Fruit fly (Drosophila melanogaster) whole organism, embryonic: ENCODE data around the gene CG34462.

Experiments used
- Ada2b ChIP-seq: fragments of 200-800 bp; sonication (Bioruptor generic); IDR thresholded peaks from 2 replicates; pipeline ENCODE4 v1.3.6; 2022; ENCODE audit warnings: missing biosample characterization, missing genetic modification characterization
- Asciz ChIP-seq: fragments of 200-800 bp; sonication (Bioruptor generic); optimal IDR thresholded peaks from 2 replicates; lab custom pipeline; 2017; ENCODE audit warnings: missing biosample characterization, mild to moderate bottlenecking, missing genetic modification characterization, missing genetic modification reagents
- Bteb2 ChIP-seq: fragments of 200-800 bp; sonication (Bioruptor generic); optimal IDR thresholded peaks from 2 replicates; lab custom pipeline; 2016; ENCODE audit warnings: missing biosample characterization, missing genetic modification characterization
- CG12299 ChIP-seq: fragments of 200-800 bp; sonication (Bioruptor generic); optimal IDR thresholded peaks from 2 replicates; lab custom pipeline; 2018; ENCODE audit warnings: missing biosample characterization, mild to moderate bottlenecking, missing genetic modification characterization
- CG14860 ChIP-seq: fragments of 200-800 bp; sonication (Bioruptor generic); IDR thresholded peaks from 3 replicates; pipeline ENCODE4 v1.3.6; 2022; ENCODE audit warnings: missing biosample characterization, missing genetic modification characterization; ENCODE audit not compliant: partially characterized antibody
- CG1529 ChIP-seq: fragments of 200-800 bp; sonication (Bioruptor generic); optimal IDR thresholded peaks from 3 replicates; lab custom pipeline; 2018; ENCODE audit warnings: missing biosample characterization, missing genetic modification characterization
- CG15479 ChIP-seq: fragments of 200-800 bp; sonication (Bioruptor generic); optimal IDR thresholded peaks from 3 replicates; lab custom pipeline; 2019; ENCODE audit warnings: missing biosample characterization, mild to moderate bottlenecking, missing genetic modification characterization, moderate library complexity
- CG16815 ChIP-seq: fragments of 200-800 bp; sonication (Bioruptor generic); optimal IDR thresholded peaks from 3 replicates; lab custom pipeline; 2017; ENCODE audit warnings: missing biosample characterization, mild to moderate bottlenecking, missing genetic modification characterization
- CG17328 ChIP-seq: fragments of 200-800 bp; sonication (Bioruptor generic); IDR thresholded peaks from 2 replicates; pipeline ENCODE4 v1.3.6; 2022; ENCODE audit warnings: missing biosample characterization, missing genetic modification characterization
- CG18764 ChIP-seq: fragments of 200-800 bp; sonication (Bioruptor generic); optimal IDR thresholded peaks from 3 replicates; lab custom pipeline; 2016; ENCODE audit warnings: missing biosample characterization, missing genetic modification characterization
- CG32772 ChIP-seq: fragments of 200-800 bp; sonication (Bioruptor generic); IDR thresholded peaks from 2 replicates; pipeline ENCODE4 v1.3.6; 2022; ENCODE audit warnings: missing biosample characterization, missing genetic modification characterization
- CG3281 ChIP-seq: fragments of 200-800 bp; sonication (Bioruptor generic); optimal IDR thresholded peaks from 3 replicates; lab custom pipeline; 2017; ENCODE audit warnings: missing biosample characterization, mild to moderate bottlenecking, missing genetic modification characterization
- CG42726 ChIP-seq: fragments of 200-800 bp; sonication (Bioruptor generic); IDR thresholded peaks from 2 replicates; pipeline ENCODE4 v1.3.6; 2022; ENCODE audit warnings: missing biosample characterization, missing genetic modification characterization; ENCODE audit not compliant: partially characterized antibody
- CG4328 ChIP-seq: fragments of 200-800 bp; sonication (Bioruptor generic); optimal IDR thresholded peaks from 3 replicates; lab custom pipeline; 2017; ENCODE audit warnings: missing biosample characterization, missing genetic modification reagents, missing genetic modification characterization
- CG4820 ChIP-seq: fragments of 200-800 bp; sonication (Bioruptor generic); optimal IDR thresholded peaks from 3 replicates; lab custom pipeline; 2016; ENCODE audit warnings: missing biosample characterization, missing genetic modification characterization
- CG7271 ChIP-seq: fragments of 200-800 bp; sonication (Bioruptor generic); optimal IDR thresholded peaks from 2 replicates; lab custom pipeline; 2018; ENCODE audit warnings: missing biosample characterization, mild to moderate bottlenecking, missing genetic modification characterization, moderate library complexity
- CG8089 ChIP-seq: fragments of 200-800 bp; sonication (Bioruptor generic); optimal IDR thresholded peaks from 3 replicates; lab custom pipeline; 2016; ENCODE audit warnings: missing biosample characterization, missing genetic modification characterization
- CG8944 ChIP-seq: fragments of 200-800 bp; sonication (Bioruptor generic); optimal IDR thresholded peaks from 3 replicates; lab custom pipeline; 2016; ENCODE audit warnings: missing biosample characterization, missing genetic modification characterization
- Dad ChIP-seq: fragments of 200-800 bp; sonication (Bioruptor generic); optimal IDR thresholded peaks from 3 replicates; lab custom pipeline; 2016; ENCODE audit warnings: missing biosample characterization, missing genetic modification characterization
- E2f1 ChIP-seq: fragments of 200-800 bp; sonication (Bioruptor generic); IDR thresholded peaks from 2 replicates; pipeline ENCODE4 v1.3.6; 2022; ENCODE audit warnings: missing biosample characterization, missing genetic modification characterization
- E2f2 ChIP-seq: fragments of 200-800 bp; sonication (Bioruptor generic); IDR thresholded peaks from 2 replicates; pipeline ENCODE4 v1.3.6; 2022; ENCODE audit warnings: missing biosample characterization, missing genetic modification characterization
- HHEX ChIP-seq: fragments of 200-800 bp; sonication (Bioruptor generic); optimal IDR thresholded peaks from 3 replicates; lab custom pipeline; 2017; ENCODE audit warnings: missing biosample characterization, mild to moderate bottlenecking, missing genetic modification characterization, missing genetic modification reagents
- Lpt ChIP-seq: fragments of >200 bp; optimal IDR thresholded peaks from 2 replicates; lab custom pipeline; 2018; ENCODE audit warnings: missing biosample characterization, missing genetic modification characterization
- Med ChIP-seq: fragments of 200-800 bp; sonication (Bioruptor generic); peaks from one replicate; lab custom pipeline; 2016; ENCODE audit warnings: missing biosample characterization, missing genetic modification characterization, mild to moderate bottlenecking, inconsistent platforms, moderate library complexity
- Mrtf ChIP-seq: fragments of 200-800 bp; sonication (Bioruptor generic); IDR thresholded peaks from 3 replicates; pipeline ENCODE4 v1.3.6; 2022; ENCODE audit warnings: missing biosample characterization, missing genetic modification characterization
- NC2α ChIP-seq: fragments of 200-800 bp; sonication (Bioruptor generic); optimal IDR thresholded peaks from 2 replicates; lab custom pipeline; 2016; ENCODE audit warnings: missing biosample characterization, missing genetic modification characterization
- PHDP ChIP-seq: fragments of 200-800 bp; sonication (Bioruptor generic); optimal IDR thresholded peaks from 3 replicates; lab custom pipeline; 2018; ENCODE audit warnings: missing biosample characterization, mild to moderate bottlenecking, missing genetic modification characterization, moderate library complexity
- Six4 ChIP-seq: fragments of 200-800 bp; sonication (Bioruptor generic); optimal IDR thresholded peaks from 2 replicates; lab custom pipeline; 2016; ENCODE audit warnings: missing biosample characterization, missing genetic modification characterization
- Spps ChIP-seq: fragments of 200-800 bp; sonication (Bioruptor generic); optimal IDR thresholded peaks from 2 replicates; lab custom pipeline; 2018; ENCODE audit warnings: missing biosample characterization, mild to moderate bottlenecking, missing genetic modification characterization
- Ssrp ChIP-seq: fragments of 200-800 bp; sonication (Bioruptor generic); optimal IDR thresholded peaks from 2 replicates; lab custom pipeline; 2018; ENCODE audit warnings: missing biosample characterization, mild to moderate bottlenecking, missing genetic modification characterization, moderate library complexity
- Trl ChIP-seq, 3 experiments: fragments of >200 bp in 2 of 3; fragments of 200-800 bp in 1 of 3; sonication (Bioruptor generic) in 1 of 3; optimal IDR thresholded peaks; 2 replicates in 1 of 3; 3 replicates in 2 of 3; lab custom pipeline; 2016 to 2017; ENCODE audit warnings: missing biosample characterization in 1 of 3, missing genetic modification characterization in 1 of 3
- ab ChIP-seq: fragments of 200-800 bp; sonication (Bioruptor generic); optimal IDR thresholded peaks from 2 replicates; lab custom pipeline; 2016; ENCODE audit warnings: missing biosample characterization, missing genetic modification characterization
- amos ChIP-seq: fragments of 200-800 bp; sonication (Bioruptor generic); IDR thresholded peaks from 2 replicates; pipeline ENCODE4 v1.3.6; 2022; ENCODE audit warnings: missing biosample characterization, missing genetic modification characterization; ENCODE audit not compliant: partially characterized antibody
- ase ChIP-seq: fragments of 200-800 bp; sonication (Bioruptor generic); IDR thresholded peaks from 3 replicates; pipeline ENCODE4 v1.3.6; 2022; ENCODE audit warnings: missing biosample characterization, missing genetic modification characterization
- cwo ChIP-seq: fragments of 200-800 bp; sonication (Bioruptor generic); optimal IDR thresholded peaks from 3 replicates; lab custom pipeline; 2017; ENCODE audit warnings: missing biosample characterization, missing genetic modification characterization, mild to moderate bottlenecking, moderate library complexity, missing genetic modification reagents
- fd64A ChIP-seq: fragments of 200-800 bp; sonication (Bioruptor generic); optimal IDR thresholded peaks from 3 replicates; lab custom pipeline; 2018; ENCODE audit warnings: missing biosample characterization, mild to moderate bottlenecking, missing genetic modification characterization
- fru ChIP-seq: fragments of >200 bp; optimal IDR thresholded peaks from 2 replicates; lab custom pipeline; 2017
- gce ChIP-seq: fragments of 200-800 bp; sonication (Bioruptor generic); IDR thresholded peaks from 3 replicates; pipeline ENCODE4 v1.3.6; 2022; ENCODE audit warnings: missing biosample characterization, missing genetic modification characterization
- lola ChIP-seq, 3 experiments: fragments of >200 bp in 2 of 3; fragments of 200-800 bp in 1 of 3; sonication (Bioruptor generic) in 1 of 3; optimal IDR thresholded peaks; 2 replicates each; lab custom pipeline; 2017 to 2019; ENCODE audit warnings: missing biosample characterization in 3 of 3, missing genetic modification characterization in 3 of 3, mild to moderate bottlenecking in 1 of 3, moderate library complexity in 1 of 3
- nerfin-2 ChIP-seq: fragments of 200-800 bp; sonication (Bioruptor generic); IDR thresholded peaks from 2 replicates; pipeline ENCODE4 v1.3.6; 2022; ENCODE audit warnings: missing biosample characterization, missing genetic modification characterization; ENCODE audit not compliant: partially characterized antibody
- nmo ChIP-seq: fragments of 200-800 bp; sonication (Bioruptor generic); optimal IDR thresholded peaks from 2 replicates; lab custom pipeline; 2018; ENCODE audit warnings: missing biosample characterization, mild to moderate bottlenecking, missing genetic modification characterization, moderate library complexity
- pan ChIP-seq, 4 experiments: fragments of >200 bp in 3 of 4; fragments of 200-800 bp in 1 of 4; sonication (Bioruptor generic) in 1 of 4; optimal IDR thresholded peaks in 3 of 4; IDR thresholded peaks in 1 of 4; 2 replicates each; pipeline versions ENCODE4 v1.3.6 to Lab custom; 2017 to 2022; ENCODE audit warnings: missing biosample characterization in 2 of 4, missing genetic modification characterization in 2 of 4, mixed read lengths in 1 of 4
- phol ChIP-seq: fragments of 200-800 bp; sonication (Bioruptor generic); optimal IDR thresholded peaks from 3 replicates; lab custom pipeline; 2018; ENCODE audit warnings: missing biosample characterization, mild to moderate bottlenecking, missing genetic modification characterization, moderate library complexity
- psq ChIP-seq: fragments of 200-800 bp; sonication (Bioruptor generic); optimal IDR thresholded peaks from 2 replicates; lab custom pipeline; 2017; ENCODE audit warnings: missing biosample characterization, missing genetic modification characterization
- ro ChIP-seq: fragments of 200-800 bp; sonication (Bioruptor generic); IDR thresholded peaks from 2 replicates; pipeline ENCODE4 v1.3.6; 2022; ENCODE audit warnings: missing biosample characterization, missing genetic modification characterization
- trh ChIP-seq: fragments of 200-800 bp; sonication (Bioruptor generic); optimal IDR thresholded peaks from 2 replicates; lab custom pipeline; 2016; ENCODE audit warnings: missing biosample characterization, missing genetic modification characterization
- unc-4 ChIP-seq: fragments of 200-800 bp; sonication (Bioruptor generic); IDR thresholded peaks from 2 replicates; pipeline ENCODE4 v1.3.6; 2022; ENCODE audit warnings: missing biosample characterization, missing genetic modification characterization; ENCODE audit not compliant: partially characterized antibody
- vvl ChIP-seq: fragments of 200-800 bp; sonication (Bioruptor generic); IDR thresholded peaks from 2 replicates; pipeline ENCODE4 v1.3.6; 2022; ENCODE audit warnings: missing biosample characterization, missing genetic modification characterization
- wek ChIP-seq: fragments of 200-800 bp; sonication (Bioruptor generic); optimal IDR thresholded peaks from 3 replicates; lab custom pipeline; 2018; ENCODE audit warnings: missing biosample characterization, mild to moderate bottlenecking, missing genetic modification characterization, moderate library complexity
- zfh2 ChIP-seq: fragments of 200-800 bp; sonication (Bioruptor generic); optimal IDR thresholded peaks from 2 replicates; lab custom pipeline; 2016; ENCODE audit warnings: missing biosample characterization, missing genetic modification characterization

Gene CG34462

DNA sequence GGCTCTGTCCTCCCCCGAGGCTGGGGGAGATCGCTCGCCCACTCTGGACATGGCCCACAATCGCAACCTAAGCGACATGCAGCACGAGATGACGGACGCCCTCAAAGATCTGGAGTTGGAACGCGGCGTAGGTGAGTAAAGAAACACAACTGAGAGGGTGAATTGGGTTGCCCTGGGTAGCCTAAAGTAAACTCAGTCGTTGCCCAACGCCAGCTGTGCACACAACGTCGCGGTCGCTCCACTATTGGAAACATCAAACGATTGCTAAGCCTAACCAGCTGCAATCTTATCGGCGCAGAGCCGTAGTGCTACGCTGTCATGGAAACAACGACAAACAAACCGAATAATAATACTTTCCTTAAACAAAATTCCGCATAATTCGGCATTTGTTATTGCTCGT, 19.0 kb downstream of the CG34462 start (continued):
- TF ChIP-seq Dad (GFP tag; lab: Kevin White, UChicago) (no peak), phol (tag; lab: Kevin White, UChicago) (no peak), PHDP (tag; lab: Kevin White, UChicago) (no peak), cwo (GFP tag; lab: Kevin White, UChicago) (peak; percentile 11), ab (GFP tag; lab: Kevin White, UChicago) (no peak), CG3281 (no peak), CG14860 (GFP tag; lab: Robert Waterston, UW) (no peak), Mrtf (GFP tag; lab: Robert Waterston, UW) (no peak), fru (lab: Kevin White, UChicago) (no peak), wek (GFP tag; lab: Kevin White, UChicago) (peak; percentile 73), vvl (GFP tag; lab: Robert Waterston, UW) (peak; percentile 63), CG7271 (tag; lab: Kevin White, UChicago) (no peak), Asciz (GFP tag; lab: Kevin White, UChicago) (no peak), CG12299 (tag; lab: Kevin White, UChicago) (peak; percentile 7), Spps (tag; lab: Kevin White, UChicago) (no peak), ro (GFP tag; lab: Robert Waterston, UW) (no peak), CG8944 (GFP tag; lab: Kevin White, UChicago) (no peak), ase (peak; percentile 37; the same call in 1 of the 3 replicates), psq (no peak), gce (peak; percentile 79; the same call in 2 of the 3 replicates), trh (GFP tag; lab: Kevin White, UChicago) (no peak), NC2α (GFP tag; lab: Kevin White, UChicago) (peak; percentile 17), Ssrp (tag; lab: Kevin White, UChicago) (no peak), CG16815 (GFP tag; lab: Kevin White, UChicago) (no peak), Ada2b (no peak), E2f1 (GFP tag; lab: Robert Waterston, UW) (peak; percentile 17; the same call in 1 of the 2 replicates), fd64A (GFP tag; lab: Kevin White, UChicago) (peak; percentile 47), Bteb2 (GFP tag; lab: Kevin White, UChicago) (no peak), CG17328 (GFP tag; lab: Robert Waterston, UW) (peak; percentile 36; the same call in 1 of the 2 replicates), nerfin-2 (GFP tag; lab: Robert Waterston, UW) (no peak), CG4328 (GFP tag; lab: Kevin White, UChicago) (peak; percentile 50), CG4820 (GFP tag; lab: Kevin White, UChicago) (no peak), CG8089 (GFP tag; lab: Kevin White, UChicago) (no peak), Med (peak; percentile 81), CG15479 (GFP tag; lab: Kevin White, UChicago) (no peak), Trl (optimal IDR thresholded peaks at IDR 0.05; lab: Kevin White, UChicago) (no peak), Trl (GFP tag; optimal IDR thresholded peaks at IDR 0.05; lab: Kevin White, UChicago) (peak; percentile 43), HHEX (peak; percentile 51), pan (optimal IDR thresholded peaks at IDR 0.05; lab: Kevin White, UChicago) (no peak), pan (GFP tag; optimal IDR thresholded peaks at IDR 0.05 in 1 of 2, IDR thresholded peaks at IDR 0.05 in 1 of 2) (peak in 1 of 2 experiments; percentile 64), CG1529 (GFP tag; lab: Kevin White, UChicago) (no peak), Lpt (GFP tag; lab: Kevin White, UChicago) (no peak), CG42726 (GFP tag; lab: Robert Waterston, UW) (no peak), CG18764 (GFP tag; lab: Kevin White, UChicago) (no peak), Six4 (GFP tag; lab: Kevin White, UChicago) (no peak), lola (GFP tag; optimal IDR thresholded peaks at IDR 0.05; lab: Kevin White, UChicago) (no peak), CG32772 (GFP tag; lab: Robert Waterston, UW) (no peak), nmo (GFP tag; lab: Kevin White, UChicago) (no peak), unc-4 (GFP tag; lab: Robert Waterston, UW) (no peak), E2f2 (peak; percentile 23; the same call in 1 of the 2 replicates), zfh2 (no peak), amos (GFP tag; lab: Robert Waterston, UW) (no peak)
